Worm (Caenorhabditis elegans): Measurements from ENCODE around the gene F08D12.12.

ce11 chrII:2795413-2795812 is 8.5 kb upstream of the F08D12.12 start:
- TF ChIP-seq klf-2 (GFP tag; conservative IDR thresholded peaks at IDR 0.05) (no peak), T22C8.4 (GFP tag; IDR thresholded peaks at IDR 0.05) (no peak)

Data from whole organism, midembryonic.